Worm (Caenorhabditis elegans) whole organism, L4/young adult: ENCODE measurements around the gene C11D2.3.

Experiments used
- dao-5 ChIP-seq: sonication (generic microtip); optimal IDR thresholded peaks from 2 replicates; lab custom pipeline; 2016; ENCODE audit warnings: missing genotype, missing genetic modification characterization, moderate library complexity, missing compliant biosample characterization
- him-1 ChIP-seq: sonication (generic microtip); optimal IDR thresholded peaks from 2 replicates; lab custom pipeline; 2016; ENCODE audit warnings: missing genotype, missing genetic modification reagents, missing genetic modification characterization, missing compliant biosample characterization

DNA sequence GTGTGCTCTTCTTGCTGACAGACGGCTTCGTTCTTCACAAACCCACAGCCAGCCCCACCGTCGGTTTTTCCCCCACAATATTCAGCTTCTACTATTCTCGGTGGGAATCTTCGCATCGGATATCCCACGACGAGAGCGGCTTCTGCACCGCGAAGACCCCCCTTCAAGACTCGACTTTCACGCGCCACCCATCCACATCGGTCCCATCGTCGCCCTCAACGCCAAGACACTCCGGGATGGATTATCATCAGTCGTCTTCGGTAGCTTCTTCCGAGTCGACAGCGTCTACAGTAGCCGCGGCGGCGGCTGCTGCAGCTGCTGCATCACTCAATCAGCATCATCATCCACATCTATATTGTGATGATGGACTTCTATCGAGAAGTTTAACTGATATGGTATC, 47.2 kb upstream of the C11D2.3 start:
- TF ChIP-seq him-1 (tag; lab: Kevin White, UChicago) (no peak), dao-5 (tag; lab: Kevin White, UChicago) (no peak)
